Fruit fly (Drosophila melanogaster): ENCODE measurements around the gene CDK2AP1.

Gene CDK2AP1

DNA sequence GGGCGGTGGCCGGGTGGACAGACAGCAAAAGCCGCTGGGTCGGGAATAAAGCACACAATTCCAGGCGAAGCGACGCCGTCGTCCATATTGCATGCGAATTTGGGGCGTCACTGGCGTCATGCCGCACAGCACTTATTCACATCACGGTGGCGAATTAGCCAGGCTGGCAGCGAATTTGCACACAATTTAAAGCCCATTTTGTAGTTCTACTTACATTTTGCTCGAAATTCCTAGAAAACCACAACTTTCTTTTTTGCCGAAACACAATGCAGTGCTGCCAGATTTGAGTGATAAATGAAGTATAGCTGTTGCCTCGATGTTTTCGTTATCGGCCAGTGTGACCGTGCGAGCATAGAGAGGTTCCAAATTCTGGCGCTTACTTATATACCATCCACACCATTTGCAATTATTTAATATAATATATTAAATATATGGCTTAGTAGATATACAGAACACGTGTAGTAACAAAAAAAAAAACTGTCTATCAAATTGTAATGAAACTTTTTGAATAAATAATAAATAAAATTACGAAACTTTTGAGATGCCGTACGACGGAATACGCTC, 10.7 kb downstream of the CDK2AP1 start, which contains the start of gene Ran (continued):
- TF ChIP-seq pan (optimal IDR thresholded peaks at IDR 0.05) (no peak), pan (GFP tag; optimal IDR thresholded peaks at IDR 0.05 in 1 of 2, IDR thresholded peaks at IDR 0.05 in 1 of 2) (no peak), Sry-δ (GFP tag; optimal IDR thresholded peaks at IDR 0.05) (no peak), CG7271 (tag; optimal IDR thresholded peaks at IDR 0.05) (no peak), CG13287 (GFP tag; IDR thresholded peaks at IDR 0.05; ENCODE audit: partially characterized antibody) (peak; percentile 19; the same call in 1 of the 2 replicates), CG34422 (GFP tag; IDR thresholded peaks at IDR 0.05) (no peak; the same call in 2 of the 3 replicates), cg (GFP tag; optimal IDR thresholded peaks at IDR 0.05) (no peak), CG2889 (GFP tag; IDR thresholded peaks at IDR 0.05) (no peak), Abd-B (GFP tag; optimal IDR thresholded peaks at IDR 0.05) (peak; percentile 23), ara (GFP tag; IDR thresholded peaks at IDR 0.05) (no peak), CG3995 (GFP tag; optimal IDR thresholded peaks at IDR 0.05) (no peak), Myb (GFP tag; optimal IDR thresholded peaks at IDR 0.05) (no peak), chn (GFP tag; optimal IDR thresholded peaks at IDR 0.05) (no peak), unc-4 (GFP tag; IDR thresholded peaks at IDR 0.05; ENCODE audit: partially characterized antibody) (peak; percentile 33; the same call in 1 of the 2 replicates), Gug (GFP tag; IDR thresholded peaks at IDR 0.05) (no peak), Poxn (GFP tag; IDR thresholded peaks at IDR 0.05) (no peak), mirr (GFP tag; optimal IDR thresholded peaks at IDR 0.05) (no peak), en (GFP tag; optimal IDR thresholded peaks at IDR 0.05) (no peak), Fer1 (GFP tag; optimal IDR thresholded peaks at IDR 0.05) (no peak), Bgb (GFP tag; IDR thresholded peaks at IDR 0.05; ENCODE audit: partially characterized antibody) (peak; percentile 37; the same call in 1 of the 2 replicates), zfh1 (GFP tag; IDR thresholded peaks at IDR 0.05) (0 out of 3 replicates have a peak, but pooled peaks have one; percentile 26), CG9437 (GFP tag; optimal IDR thresholded peaks at IDR 0.05) (no peak), GATAe (GFP tag; conservative IDR thresholded peaks at IDR 0.05) (0 out of 2 replicates have a peak, but pooled peaks have one; percentile 10), PHDP (tag; optimal IDR thresholded peaks at IDR 0.05) (no peak), lov (optimal IDR thresholded peaks at IDR 0.05) (no peak), lov (GFP tag; IDR thresholded peaks at IDR 0.05) (no peak), CG10209 (GFP tag; optimal IDR thresholded peaks at IDR 0.05) (no peak), Hmx (GFP tag; optimal IDR thresholded peaks at IDR 0.05) (no peak), lbe (GFP tag; optimal IDR thresholded peaks at IDR 0.05) (no peak), sqz (GFP tag; optimal IDR thresholded peaks at IDR 0.05) (no peak), Doc3 (GFP tag; IDR thresholded peaks at IDR 0.05; ENCODE audit: partially characterized antibody) (no peak), CG8089 (GFP tag; optimal IDR thresholded peaks at IDR 0.05) (no peak), CG11093 (GFP tag; IDR thresholded peaks at IDR 0.05) (no peak), bbx (GFP tag; IDR thresholded peaks at IDR 0.05; ENCODE audit: partially characterized antibody) (no peak), cato (GFP tag; optimal IDR thresholded peaks at IDR 0.05; ENCODE audit: borderline replicate concordance) (no peak), gem (tag; optimal IDR thresholded peaks at IDR 0.05) (peak; percentile 18), sisA (GFP tag; IDR thresholded peaks at IDR 0.05) (no peak), lmd (GFP tag; IDR thresholded peaks at IDR 0.05) (peak; percentile 21; the same call in 1 of the 2 replicates), Taf1 (GFP tag; IDR thresholded peaks at IDR 0.05) (no peak), CG17568 (GFP tag; optimal IDR thresholded peaks at IDR 0.05) (no peak), pb (GFP tag; optimal IDR thresholded peaks at IDR 0.05) (no peak), CG11504 (tag; optimal IDR thresholded peaks at IDR 0.05) (no peak), CG14860 (GFP tag; IDR thresholded peaks at IDR 0.05; ENCODE audit: partially characterized antibody) (no peak), slou (GFP tag; optimal IDR thresholded peaks at IDR 0.05) (no peak), grn (GFP tag; optimal IDR thresholded peaks at IDR 0.05) (no peak), eve (GFP tag; optimal IDR thresholded peaks at IDR 0.05) (no peak), Dfd (GFP tag; optimal IDR thresholded peaks at IDR 0.05) (no peak), C15 (GFP tag; IDR thresholded peaks at IDR 0.05) (no peak), CG3163 (GFP tag; optimal IDR thresholded peaks at IDR 0.05) (no peak), Opbp (GFP tag; IDR thresholded peaks at IDR 0.05; ENCODE audit: partially characterized antibody) (peak; percentile 41; the same call in 1 of the 3 replicates), emc (GFP tag; optimal IDR thresholded peaks at IDR 0.05) (no peak)

Data from whole organism, embryonic.